Worm (Caenorhabditis elegans) whole organism, L3 larva: ENCODE data around the gene W02F12.2.

Source experiments
- aly-2 ChIP-seq: fragments of 150-350 bp; optimal IDR thresholded peaks from 2 replicates; lab custom pipeline; 2014; ENCODE audit warnings: missing biosample characterization, missing genetic modification characterization
- skn-1 ChIP-seq: fragments of 150-350 bp; optimal IDR thresholded peaks from 2 replicates; lab custom pipeline; 2014; ENCODE audit warnings: missing biosample characterization, missing genetic modification characterization

- TF ChIP-seq skn-1 (tag; lab: Kevin White, UChicago) (no peak), aly-2 (no peak)
Measured at ce11 chrV:6683740-6684139, 13.7 kb downstream of the W02F12.2 start.
